Fruit fly (Drosophila melanogaster) whole organism: ENCODE results near the gene CG5808.

Experiments
- CG8478 ChIP-seq: fragments of >200 bp; optimal IDR thresholded peaks from 2 replicates; lab custom pipeline; 2018; ENCODE audit warnings: inconsistent platforms
- Dll ChIP-seq: fragments of >200 bp; optimal IDR thresholded peaks from 2 replicates; lab custom pipeline; 2017
- EcR ChIP-seq, 2 experiments: fragments of >200 bp; optimal IDR thresholded peaks; 2 replicates each; lab custom pipeline; 2017; ENCODE audit warnings: missing biosample characterization in 2 of 2, missing genetic modification characterization in 2 of 2, missing genetic modification reagents in 2 of 2
- pan ChIP-seq: fragments of >200 bp; optimal IDR thresholded peaks from 2 replicates; lab custom pipeline; 2017
- psq ChIP-seq: fragments of >200 bp; optimal IDR thresholded peaks from 2 replicates; lab custom pipeline; 2017
- usp ChIP-seq: fragments of >200 bp; optimal IDR thresholded peaks from 2 replicates; lab custom pipeline; 2017; ENCODE audit warnings: missing biosample characterization, missing genetic modification characterization, mixed read lengths

- TF ChIP-seq EcR (GFP tag; optimal IDR thresholded peaks at IDR 0.05; lab: Kevin White, UChicago), result no peak
- no peak for TF ChIP-seq Dll
- no peak for TF ChIP-seq usp (GFP tag; lab: Kevin White, UChicago)
- no peak for TF ChIP-seq psq
- no peak for TF ChIP-seq pan
- TF ChIP-seq CG8478, result no peak
These were observed 13.1 kb upstream of the CG5808 start, which contains the start of the genes Kaz and CG43273 for dm6 chr3R:24829887-24830351.
